Worm (Caenorhabditis elegans) whole organism, midembryonic: ENCODE results near the gene irld-49.

ENCODE experiments used
- cog-1 ChIP-seq: sonication (generic microtip); optimal IDR thresholded peaks from 2 replicates; lab custom pipeline; 2016; ENCODE audit warnings: missing genetic modification characterization, missing compliant biosample characterization
- klf-2 ChIP-seq: fragments of 200-800 bp; sonication (Bioruptor generic); conservative IDR thresholded peaks from 2 replicates; pipeline ENCODE4 v1.3.6; 2022; ENCODE audit warnings: missing genetic modification reagents, missing genetic modification characterization, missing compliant biosample characterization
- med-1 ChIP-seq: sonication (generic microtip); optimal IDR thresholded peaks from 2 replicates; lab custom pipeline; 2017; ENCODE audit warnings: missing genetic modification characterization, mild to moderate bottlenecking, missing compliant biosample characterization, antibody characterized with exemption, missing genetic modification reagents; ENCODE audit not compliant: insufficient read depth
- tab-1 ChIP-seq: fragments of 200-800 bp; sonication (Bioruptor generic); IDR thresholded peaks from 2 replicates; pipeline ENCODE4 v1.3.6; 2022; ENCODE audit warnings: missing genetic modification characterization, missing compliant biosample characterization
- ztf-23 ChIP-seq: fragments of 200-800 bp; sonication (Bioruptor generic); IDR thresholded peaks from 2 replicates; pipeline ENCODE4 v1.3.6; 2022; ENCODE audit warnings: missing genetic modification reagents, missing genetic modification characterization, missing compliant biosample characterization

DNA sequence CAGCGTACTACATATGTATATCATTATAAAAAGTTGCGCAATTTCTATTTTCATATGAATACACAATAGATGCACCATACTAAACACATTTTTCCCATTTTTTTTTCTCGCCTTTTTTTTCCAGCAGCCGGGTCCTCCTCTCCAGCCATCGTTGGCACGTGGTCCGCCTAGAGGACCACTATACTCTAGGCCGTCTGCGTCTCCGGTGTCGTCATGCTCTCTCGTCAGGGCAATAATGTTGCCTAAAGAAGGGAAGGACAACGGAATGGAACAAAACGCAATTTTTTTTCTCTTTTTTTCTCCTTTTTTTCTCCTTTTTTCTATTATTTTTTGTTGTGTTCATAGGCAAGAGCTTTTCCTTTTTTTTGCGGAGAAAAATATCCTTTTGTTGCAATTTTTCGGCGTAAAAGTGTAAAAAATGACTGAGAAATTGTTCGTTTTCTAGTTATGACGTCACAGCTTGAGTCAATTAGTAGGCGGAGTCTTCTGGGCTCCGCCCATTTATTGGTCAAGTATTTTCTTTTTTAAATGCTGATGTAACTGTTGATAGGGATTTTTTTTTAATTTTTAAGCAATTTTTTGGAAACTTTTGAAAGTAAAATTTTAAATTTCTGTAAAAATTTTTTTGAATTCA lies 18.7 kb downstream of the irld-49 start:
- TF ChIP-seq med-1, result no peak
- no peak for TF ChIP-seq cog-1 (tag; lab: Kevin White, UChicago)
- TF ChIP-seq ztf-23 (GFP tag; lab: Robert Waterston, UW), result no peak
- no peak for TF ChIP-seq tab-1 (GFP tag; lab: Robert Waterston, UW)
- TF ChIP-seq klf-2, result no peak
